Worm (Caenorhabditis elegans) whole organism, late embryonic: ENCODE results near the gene F02C12.3.

Source experiments
- K09A11.1 ChIP-seq: sonication (generic microtip); optimal IDR thresholded peaks from 2 replicates; lab custom pipeline; 2017; ENCODE audit warnings: antibody characterized with exemption, mild to moderate bottlenecking, missing genetic modification characterization, missing compliant biosample characterization; ENCODE audit not compliant: insufficient read depth
- ceh-24 ChIP-seq: sonication (generic microtip); optimal IDR thresholded peaks from 2 replicates; lab custom pipeline; 2016; ENCODE audit warnings: mild to moderate bottlenecking, missing genetic modification characterization, missing compliant biosample characterization
- ceh-6 ChIP-seq: fragments of 200-800 bp; sonication (Bioruptor generic); optimal IDR thresholded peaks from 2 replicates; lab custom pipeline; 2018; ENCODE audit warnings: mild to moderate bottlenecking, missing genetic modification characterization, missing compliant biosample characterization
- elt-2 ChIP-seq: sonication (generic microtip); optimal IDR thresholded peaks from 2 replicates; lab custom pipeline; 2016; ENCODE audit warnings: missing genetic modification reagents, missing genetic modification characterization, missing compliant biosample characterization
- ets-4 ChIP-seq: sonication (generic microtip); optimal IDR thresholded peaks from 2 replicates; lab custom pipeline; 2016; ENCODE audit warnings: missing genetic modification characterization, missing compliant biosample characterization
- hlh-30 ChIP-seq: sonication (generic microtip); optimal IDR thresholded peaks from 2 replicates; lab custom pipeline; 2017; ENCODE audit warnings: antibody characterized with exemption, missing genetic modification characterization, missing compliant biosample characterization; ENCODE audit not compliant: insufficient read depth
- nhr-11 ChIP-seq: fragments of 150-350 bp; optimal IDR thresholded peaks from 2 replicates; lab custom pipeline; 2014; ENCODE audit warnings: missing biosample characterization, missing genetic modification characterization
- pha-4 ChIP-seq: fragments of 150-350 bp; optimal IDR thresholded peaks from 2 replicates; lab custom pipeline; 2018; ENCODE audit warnings: missing biosample characterization, missing genetic modification reagents, missing genetic modification characterization
- sox-4 ChIP-seq: sonication (generic microtip); optimal IDR thresholded peaks from 2 replicates; lab custom pipeline; 2017; ENCODE audit warnings: mild to moderate bottlenecking, missing genetic modification characterization, inconsistent platforms, missing compliant biosample characterization
- tbx-7 ChIP-seq: sonication (generic microtip); optimal IDR thresholded peaks from 2 replicates; lab custom pipeline; 2016; ENCODE audit warnings: missing genotype, missing genetic modification characterization, missing compliant biosample characterization
- unc-55 ChIP-seq: sonication (generic microtip); optimal IDR thresholded peaks from 2 replicates; lab custom pipeline; 2017; ENCODE audit warnings: missing biosample characterization, missing genetic modification reagents, missing genetic modification characterization

- TF ChIP-seq elt-2 (tag; lab: Kevin White, UChicago) (no peak), unc-55 (GFP tag; lab: Kevin White, UChicago) (no peak), nhr-11 (tag; lab: Kevin White, UChicago) (no peak), hlh-30 (tag; lab: Kevin White, UChicago) (no peak), tbx-7 (tag; lab: Kevin White, UChicago) (no peak), ceh-24 (no peak), ets-4 (tag; lab: Kevin White, UChicago) (no peak), ceh-6 (GFP tag; lab: Kevin White, UChicago) (no peak), K09A11.1 (tag; lab: Kevin White, UChicago) (no peak), sox-4 (no peak), pha-4 (tag; lab: Kevin White, UChicago) (no peak)
Measured at ce11 chrX:13384743-13385142, 12.0 kb upstream of the F02C12.3 start.
